Worm (Caenorhabditis elegans): Measurements from ENCODE around the gene T14G12.12.

Gene T14G12.12

DNA sequence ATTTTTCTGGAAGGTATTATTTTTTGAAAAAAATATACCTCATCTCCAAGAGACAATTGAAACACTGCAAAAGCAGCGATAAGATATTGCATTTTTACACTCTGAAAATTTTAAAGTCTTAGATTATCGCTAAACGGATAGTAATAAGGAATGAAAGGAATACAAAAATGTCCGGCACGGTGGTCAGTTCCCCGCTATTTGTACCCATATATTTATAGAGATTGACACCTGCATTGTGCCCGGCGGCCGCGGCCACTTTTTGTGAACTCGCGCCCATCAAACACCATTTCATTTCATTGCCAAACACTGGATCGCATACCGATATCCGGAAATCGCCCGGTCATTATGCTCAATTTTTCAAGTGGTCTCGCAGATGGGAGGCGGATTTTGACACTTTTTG is 34.4 kb upstream of the T14G12.12 start, which contains the start of gene idpp-5:
Gene idpp-5, minus strand, starts transcription at position 101 of the 400 bp plus-strand sequence.
- TF ChIP-seq T22C8.4 (GFP tag; IDR thresholded peaks at IDR 0.05) (no peak), flt-1 (GFP tag; IDR thresholded peaks at IDR 0.05) (no peak), ref-1 (GFP tag; conservative IDR thresholded peaks at IDR 0.05) (no peak), tab-1 (GFP tag; IDR thresholded peaks at IDR 0.05) (no peak), med-1 (GFP tag; optimal IDR thresholded peaks at IDR 0.05; ENCODE audit: insufficient read depth) (no peak), cog-1 (tag; optimal IDR thresholded peaks at IDR 0.05) (no peak), ztf-23 (GFP tag; IDR thresholded peaks at IDR 0.05) (no peak), ztf-29 (GFP tag; IDR thresholded peaks at IDR 0.05) (no peak), klf-2 (GFP tag; conservative IDR thresholded peaks at IDR 0.05) (no peak)

DNA sequence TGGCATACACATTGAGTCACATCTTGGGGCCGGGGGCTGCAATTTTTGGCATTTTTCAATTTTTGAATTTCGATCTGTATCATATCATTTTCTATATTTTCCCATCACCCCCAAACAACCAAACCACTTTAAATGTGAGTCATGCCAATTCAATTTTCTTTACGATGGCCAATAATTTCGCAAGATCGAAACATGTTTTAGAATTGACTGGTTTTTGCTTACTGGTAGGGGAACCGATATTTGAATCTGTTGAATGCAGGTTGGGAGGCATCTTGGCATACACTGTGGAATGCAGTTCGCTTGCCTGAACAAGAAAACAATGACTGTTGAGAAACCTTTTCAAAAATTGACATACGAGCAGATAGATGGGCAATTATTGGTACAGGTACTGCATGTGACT is 32.8 kb upstream of the T14G12.12 start:
- TF ChIP-seq ztf-29 (GFP tag; IDR thresholded peaks at IDR 0.05) (no peak), med-1 (GFP tag; optimal IDR thresholded peaks at IDR 0.05; ENCODE audit: insufficient read depth) (no peak), klf-2 (GFP tag; conservative IDR thresholded peaks at IDR 0.05) (no peak)

DNA sequence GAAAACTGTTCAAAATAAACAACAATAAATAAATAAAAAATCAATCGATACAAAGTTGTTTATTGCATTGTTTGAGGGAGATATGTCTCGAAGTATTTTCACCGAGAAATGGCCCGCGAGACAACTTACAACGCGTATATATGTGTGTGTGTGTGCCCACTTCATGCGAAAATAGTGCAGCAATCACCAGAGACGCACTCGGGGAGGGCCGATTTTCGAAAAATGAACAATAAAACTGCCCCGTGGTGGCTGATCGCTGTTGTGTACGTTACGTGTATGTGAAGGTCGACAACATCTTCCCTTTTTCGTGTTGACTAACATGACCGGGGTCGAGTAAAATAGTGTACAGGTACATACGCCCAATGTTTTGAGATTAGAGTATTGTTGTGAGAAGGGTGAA is 30.2 kb upstream of the T14G12.12 start:
- TF ChIP-seq ref-1 (GFP tag; conservative IDR thresholded peaks at IDR 0.05) (no peak), med-1 (GFP tag; optimal IDR thresholded peaks at IDR 0.05; ENCODE audit: insufficient read depth) (no peak), cog-1 (tag; optimal IDR thresholded peaks at IDR 0.05) (no peak), flt-1 (GFP tag; IDR thresholded peaks at IDR 0.05) (no peak), tab-1 (GFP tag; IDR thresholded peaks at IDR 0.05) (0 out of 2 replicates have a peak, but pooled peaks have one; percentile 6), klf-2 (GFP tag; conservative IDR thresholded peaks at IDR 0.05) (no peak), T22C8.4 (GFP tag; IDR thresholded peaks at IDR 0.05) (no peak), ztf-23 (GFP tag; IDR thresholded peaks at IDR 0.05) (no peak)

DNA sequence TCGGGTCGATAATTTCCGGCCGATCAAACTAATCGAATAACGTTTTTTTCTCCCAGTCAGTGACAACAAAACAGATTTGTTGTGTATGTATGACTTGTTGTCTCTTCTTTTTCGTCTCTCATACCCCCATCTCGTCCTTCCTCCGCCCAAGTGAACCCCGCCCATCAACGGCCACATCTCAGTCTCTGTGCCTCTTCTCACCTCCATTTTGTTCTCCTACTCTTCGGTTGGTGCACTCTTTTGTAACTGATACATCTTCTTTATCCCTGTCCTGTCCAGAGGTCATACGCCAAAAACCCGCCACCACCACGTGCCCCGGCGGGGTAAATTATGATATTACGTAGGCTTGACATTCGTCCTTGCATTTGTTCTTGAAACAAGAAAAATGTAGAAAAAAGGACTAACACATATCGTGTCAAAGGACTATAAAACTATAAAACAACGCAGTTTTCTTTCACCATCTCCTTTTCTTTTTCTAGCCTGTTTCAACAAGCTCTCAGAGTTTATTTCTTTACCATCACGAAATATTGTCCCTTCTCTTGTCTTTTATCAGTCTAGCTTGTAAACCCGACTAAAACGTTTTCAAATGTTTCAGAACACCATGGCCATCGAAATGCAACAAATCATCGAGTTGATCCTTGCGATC is 29.3 kb upstream of the T14G12.12 start, which contains the start of gene pmpl-1:
Gene pmpl-1, plus strand, starts transcription at position 596 of the 646 bp plus-strand sequence.
- TF ChIP-seq T22C8.4 (GFP tag; IDR thresholded peaks at IDR 0.05) (no peak), med-1 (GFP tag; optimal IDR thresholded peaks at IDR 0.05; ENCODE audit: insufficient read depth) (no peak), ztf-23 (GFP tag; IDR thresholded peaks at IDR 0.05) (no peak), flt-1 (GFP tag; IDR thresholded peaks at IDR 0.05) (no peak), cog-1 (tag; optimal IDR thresholded peaks at IDR 0.05) (no peak), tab-1 (GFP tag; IDR thresholded peaks at IDR 0.05) (no peak), ztf-29 (GFP tag; IDR thresholded peaks at IDR 0.05) (no peak), ref-1 (GFP tag; conservative IDR thresholded peaks at IDR 0.05) (no peak), klf-2 (GFP tag; conservative IDR thresholded peaks at IDR 0.05) (no peak)

DNA sequence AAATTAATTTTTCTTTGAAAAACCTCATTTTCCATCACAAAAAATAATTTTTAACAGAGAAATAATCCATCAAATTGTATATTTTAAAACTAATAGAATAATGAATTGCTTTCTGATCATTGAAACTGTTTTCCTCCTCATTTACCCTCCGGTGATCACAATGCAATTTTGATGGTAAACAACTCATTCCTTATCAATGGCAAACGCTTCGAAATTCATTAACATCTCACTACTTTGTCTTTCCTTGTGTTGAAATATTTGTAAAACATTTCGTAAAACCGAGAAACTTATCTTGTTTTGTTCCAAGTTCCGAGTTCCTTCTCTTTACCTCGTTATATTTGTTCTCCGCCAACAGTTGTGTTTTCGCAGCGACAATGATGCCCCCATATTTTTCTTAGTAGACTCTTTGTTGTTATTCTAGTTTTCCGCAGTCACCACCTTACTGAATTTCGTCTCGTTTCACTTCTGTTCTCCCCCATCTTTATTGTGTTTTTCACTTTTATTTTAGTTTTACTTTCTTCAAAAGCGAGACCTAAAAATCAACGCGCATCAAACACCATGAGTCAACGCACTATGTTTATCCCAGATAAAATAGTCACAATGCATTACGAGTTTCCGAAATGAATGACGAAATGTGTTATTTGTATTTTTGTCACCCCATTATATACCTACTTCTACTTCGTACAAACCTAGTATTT is 27.0 kb upstream of the T14G12.12 start:
- TF ChIP-seq med-1 (GFP tag; optimal IDR thresholded peaks at IDR 0.05; ENCODE audit: insufficient read depth) (no peak), cog-1 (tag; optimal IDR thresholded peaks at IDR 0.05) (no peak), ztf-29 (GFP tag; IDR thresholded peaks at IDR 0.05) (no peak), T22C8.4 (GFP tag; IDR thresholded peaks at IDR 0.05) (no peak), ref-1 (GFP tag; conservative IDR thresholded peaks at IDR 0.05) (no peak), flt-1 (GFP tag; IDR thresholded peaks at IDR 0.05) (no peak), ztf-23 (GFP tag; IDR thresholded peaks at IDR 0.05) (no peak), tab-1 (GFP tag; IDR thresholded peaks at IDR 0.05) (no peak), klf-2 (GFP tag; conservative IDR thresholded peaks at IDR 0.05) (no peak)

DNA sequence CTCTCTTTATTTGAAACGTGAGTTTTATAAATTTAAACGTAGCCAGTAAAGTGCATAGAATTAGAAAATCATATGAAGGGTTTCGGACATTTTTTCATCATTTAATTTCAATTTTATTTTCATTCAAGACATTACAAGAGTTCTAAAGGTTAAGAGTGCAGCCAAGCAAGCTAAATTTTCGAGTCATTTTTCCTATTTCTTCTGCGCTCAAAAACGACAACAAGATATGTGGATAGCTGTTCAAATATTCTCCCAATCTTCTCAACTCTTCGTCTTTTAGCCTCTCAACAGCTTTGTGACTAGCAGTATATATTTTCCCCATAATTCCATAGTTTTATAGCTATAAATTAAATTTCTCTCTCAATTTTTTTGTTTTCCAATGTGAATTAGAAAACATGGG is 25.4 kb upstream of the T14G12.12 start:
- no peak for TF ChIP-seq cog-1 (tag; optimal IDR thresholded peaks at IDR 0.05)
- no peak for TF ChIP-seq ref-1 (GFP tag; conservative IDR thresholded peaks at IDR 0.05)
- no peak for TF ChIP-seq flt-1 (GFP tag; IDR thresholded peaks at IDR 0.05)
- TF ChIP-seq T22C8.4 (GFP tag; IDR thresholded peaks at IDR 0.05): no peak
- TF ChIP-seq med-1 (GFP tag; optimal IDR thresholded peaks at IDR 0.05; ENCODE audit: insufficient read depth): no peak
- TF ChIP-seq ztf-23 (GFP tag; IDR thresholded peaks at IDR 0.05): no peak

DNA sequence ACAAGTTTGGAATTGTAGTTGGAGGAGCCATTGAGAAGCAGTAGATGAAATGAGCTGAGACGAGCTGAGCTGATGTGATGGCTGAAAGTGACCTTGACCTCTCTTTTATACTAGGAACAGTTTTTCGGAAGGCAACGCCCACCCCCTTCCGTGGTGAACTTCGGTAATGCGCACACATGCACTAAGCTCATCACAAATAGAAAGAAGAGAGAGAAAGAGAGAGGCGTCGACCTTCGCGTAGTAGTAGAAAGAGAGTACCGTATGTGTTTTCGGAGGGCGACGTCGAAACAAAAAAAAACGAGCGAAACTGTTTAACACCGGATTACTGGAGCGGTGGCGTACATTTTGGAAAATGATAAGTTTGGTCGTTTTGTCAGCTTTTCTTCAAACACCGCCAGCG is 22.7 kb upstream of the T14G12.12 start, which contains the start of gene marg-1:
Gene marg-1, minus strand, starts transcription at position 101 of the 400 bp plus-strand sequence.
- TF ChIP-seq flt-1 (GFP tag; IDR thresholded peaks at IDR 0.05): no peak
- TF ChIP-seq med-1 (GFP tag; optimal IDR thresholded peaks at IDR 0.05; ENCODE audit: insufficient read depth): no peak
- no peak for TF ChIP-seq T22C8.4 (GFP tag; IDR thresholded peaks at IDR 0.05)
- no peak for TF ChIP-seq ref-1 (GFP tag; conservative IDR thresholded peaks at IDR 0.05)

DNA sequence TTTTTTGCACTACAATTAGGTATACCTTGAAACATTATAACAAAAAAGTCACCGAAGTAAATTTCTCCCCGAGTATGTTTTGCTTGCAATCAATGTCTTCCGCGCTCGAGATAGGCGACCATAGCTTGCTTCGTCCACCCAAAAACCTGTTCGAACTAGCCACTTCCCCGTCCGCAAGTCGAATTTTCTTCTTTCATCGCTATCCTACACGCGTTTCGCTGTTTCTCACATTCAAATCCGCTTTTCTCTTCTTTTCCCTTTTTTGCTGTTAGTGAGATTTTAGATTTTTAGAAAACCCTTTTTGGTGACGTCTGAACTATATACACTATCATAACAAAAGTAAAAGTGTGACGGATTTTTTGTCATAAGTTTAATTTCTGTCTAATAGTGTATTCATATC is 14.9 kb upstream of the T14G12.12 start:
- TF ChIP-seq ztf-23 (GFP tag; IDR thresholded peaks at IDR 0.05): no peak
- TF ChIP-seq tab-1 (GFP tag; IDR thresholded peaks at IDR 0.05): no peak
- no peak for TF ChIP-seq klf-2 (GFP tag; conservative IDR thresholded peaks at IDR 0.05)
- no peak for TF ChIP-seq T22C8.4 (GFP tag; IDR thresholded peaks at IDR 0.05)
- no peak for TF ChIP-seq cog-1 (tag; optimal IDR thresholded peaks at IDR 0.05)
- TF ChIP-seq flt-1 (GFP tag; IDR thresholded peaks at IDR 0.05): no peak
- no peak for TF ChIP-seq ztf-29 (GFP tag; IDR thresholded peaks at IDR 0.05)
- TF ChIP-seq med-1 (GFP tag; optimal IDR thresholded peaks at IDR 0.05; ENCODE audit: insufficient read depth): no peak
- no peak for TF ChIP-seq ref-1 (GFP tag; conservative IDR thresholded peaks at IDR 0.05)

DNA sequence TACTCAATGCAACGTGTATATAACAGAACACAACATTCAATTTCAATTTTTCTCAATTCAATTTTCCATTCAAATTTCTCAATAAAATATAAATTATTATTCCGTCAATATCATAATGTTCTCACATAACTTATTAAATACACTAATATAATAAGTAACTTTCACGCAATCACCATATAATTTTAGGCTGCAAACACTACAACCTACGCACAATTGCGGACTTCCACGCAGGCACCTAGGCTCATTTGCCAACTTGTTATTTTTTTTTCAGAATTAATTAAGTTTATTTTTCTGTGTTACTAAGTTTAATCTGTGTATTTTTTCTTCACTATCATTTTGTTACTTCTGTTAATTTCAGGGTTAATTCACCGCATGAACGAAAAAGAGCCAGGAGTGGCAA is 14.1 kb upstream of the T14G12.12 start, which contains the start of gene F47B7.2:
Gene F47B7.2, plus strand, starts transcription at position 358 of the 400 bp plus-strand sequence.
- no peak for TF ChIP-seq flt-1 (GFP tag; IDR thresholded peaks at IDR 0.05)

DNA sequence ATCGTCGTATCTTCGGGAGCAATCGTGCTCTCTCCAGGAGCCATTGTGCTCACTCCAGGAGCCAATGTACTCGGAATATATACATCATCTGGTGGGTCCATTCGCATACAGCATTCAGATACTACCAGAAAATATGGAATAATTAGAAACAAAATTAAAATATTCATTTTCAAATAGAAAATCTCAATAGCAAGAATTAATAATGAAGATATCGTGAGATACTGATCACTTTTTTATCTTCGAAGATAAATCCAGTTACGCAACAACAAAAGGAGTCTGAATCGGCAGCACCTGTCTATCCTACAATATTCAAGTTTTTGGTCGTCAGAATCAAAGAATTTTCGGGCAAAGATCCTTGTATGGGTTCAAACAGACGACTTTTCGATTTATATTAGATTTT is 10.4 kb upstream of the T14G12.12 start, which contains the start of gene F47B7.5:
Gene F47B7.5, minus strand, starts transcription at position 101 of the 400 bp plus-strand sequence.
- TF ChIP-seq ztf-23 (GFP tag; IDR thresholded peaks at IDR 0.05) (no peak), tab-1 (GFP tag; IDR thresholded peaks at IDR 0.05) (no peak), med-1 (GFP tag; optimal IDR thresholded peaks at IDR 0.05; ENCODE audit: insufficient read depth) (no peak), cog-1 (tag; optimal IDR thresholded peaks at IDR 0.05) (no peak), klf-2 (GFP tag; conservative IDR thresholded peaks at IDR 0.05) (no peak), ref-1 (GFP tag; conservative IDR thresholded peaks at IDR 0.05) (no peak), ztf-29 (GFP tag; IDR thresholded peaks at IDR 0.05) (no peak), T22C8.4 (GFP tag; IDR thresholded peaks at IDR 0.05) (no peak), flt-1 (GFP tag; IDR thresholded peaks at IDR 0.05) (no peak)
